Fruit fly (Drosophila melanogaster) whole organism, embryonic: ENCODE data around the gene Osi10b.

ENCODE experiments used
- Blimp-1 ChIP-seq: fragments of 200-800 bp; sonication (Bioruptor generic); optimal IDR thresholded peaks from 3 replicates; lab custom pipeline; 2018; ENCODE audit warnings: missing biosample characterization, missing genetic modification characterization, mild to moderate bottlenecking, moderate library complexity, missing genetic modification reagents
- CG10431 ChIP-seq: fragments of 200-800 bp; sonication (Bioruptor generic); optimal IDR thresholded peaks from 3 replicates; lab custom pipeline; 2018; ENCODE audit warnings: missing biosample characterization, mild to moderate bottlenecking, missing genetic modification characterization
- CG10462 ChIP-seq: fragments of 200-800 bp; sonication (Bioruptor generic); optimal IDR thresholded peaks from 2 replicates; lab custom pipeline; 2016; ENCODE audit warnings: missing biosample characterization, missing genetic modification characterization
- CG10543 ChIP-seq: fragments of 200-800 bp; sonication (Bioruptor generic); optimal IDR thresholded peaks from 3 replicates; lab custom pipeline; 2017; ENCODE audit warnings: missing biosample characterization, mild to moderate bottlenecking, missing genetic modification characterization, moderate library complexity
- CG10565 ChIP-seq: fragments of 200-800 bp; sonication (Bioruptor generic); optimal IDR thresholded peaks from 3 replicates; lab custom pipeline; 2016; ENCODE audit warnings: missing biosample characterization, mild to moderate bottlenecking, missing genetic modification characterization
- CG11504 ChIP-seq: fragments of 200-800 bp; sonication (Bioruptor generic); optimal IDR thresholded peaks from 3 replicates; lab custom pipeline; 2019; ENCODE audit warnings: missing biosample characterization, mild to moderate bottlenecking, missing genetic modification characterization, moderate library complexity
- CG11560 ChIP-seq: fragments of 200-800 bp; sonication (Bioruptor generic); IDR thresholded peaks from 3 replicates; pipeline ENCODE4 v1.3.6; 2022; ENCODE audit warnings: missing biosample characterization, missing genetic modification characterization
- CG14965 ChIP-seq: fragments of 200-800 bp; sonication (Bioruptor generic); optimal IDR thresholded peaks from 2 replicates; lab custom pipeline; 2016; ENCODE audit warnings: missing biosample characterization, missing genetic modification characterization, borderline replicate concordance
- CG32772 ChIP-seq: fragments of 200-800 bp; sonication (Bioruptor generic); IDR thresholded peaks from 2 replicates; pipeline ENCODE4 v1.3.6; 2022; ENCODE audit warnings: missing biosample characterization, missing genetic modification characterization
- CG6813 ChIP-seq: fragments of 200-800 bp; sonication (Bioruptor generic); optimal IDR thresholded peaks from 2 replicates; lab custom pipeline; 2017; ENCODE audit warnings: missing biosample characterization, missing genetic modification characterization, mild to moderate bottlenecking, moderate library complexity, missing genetic modification reagents
- CG7987 ChIP-seq: fragments of 200-800 bp; sonication (Bioruptor generic); optimal IDR thresholded peaks from 2 replicates; lab custom pipeline; 2018; ENCODE audit warnings: missing biosample characterization, mild to moderate bottlenecking, missing genetic modification characterization, moderate library complexity
- Fer3 ChIP-seq: fragments of 200-800 bp; sonication (Bioruptor generic); optimal IDR thresholded peaks from 2 replicates; lab custom pipeline; 2018; ENCODE audit warnings: missing biosample characterization, mild to moderate bottlenecking, missing genetic modification characterization, moderate library complexity
- Hr78 ChIP-seq, 2 experiments: fragments of 200-800 bp in 1 of 2; fragments of >200 bp in 1 of 2; sonication (Bioruptor generic) in 1 of 2; optimal IDR thresholded peaks; 2 replicates each; lab custom pipeline; 2017 to 2019; ENCODE audit warnings: missing biosample characterization in 2 of 2, missing genetic modification characterization in 2 of 2, mild to moderate bottlenecking in 1 of 2, moderate library complexity in 1 of 2
- Max ChIP-seq: fragments of 200-800 bp; sonication (Bioruptor generic); optimal IDR thresholded peaks from 2 replicates; lab custom pipeline; 2016; ENCODE audit warnings: missing biosample characterization, mild to moderate bottlenecking, missing genetic modification characterization
- Sox102F ChIP-seq: fragments of 200-800 bp; sonication (Bioruptor generic); optimal IDR thresholded peaks from 2 replicates; lab custom pipeline; 2018; ENCODE audit warnings: missing biosample characterization, mild to moderate bottlenecking, missing genetic modification characterization, moderate library complexity
- Trl ChIP-seq, 3 experiments: fragments of >200 bp in 2 of 3; fragments of 200-800 bp in 1 of 3; sonication (Bioruptor generic) in 1 of 3; optimal IDR thresholded peaks; 2 replicates in 1 of 3; 3 replicates in 2 of 3; lab custom pipeline; 2016 to 2017; ENCODE audit warnings: missing biosample characterization in 1 of 3, missing genetic modification characterization in 1 of 3
- abd-A ChIP-seq: fragments of 200-800 bp; sonication (Bioruptor generic); optimal IDR thresholded peaks from 3 replicates; lab custom pipeline; 2019; ENCODE audit warnings: missing biosample characterization, mild to moderate bottlenecking, missing genetic modification characterization, moderate library complexity
- bab2 ChIP-seq: fragments of 200-800 bp; sonication (Bioruptor generic); optimal IDR thresholded peaks from 2 replicates; lab custom pipeline; 2016; ENCODE audit warnings: missing biosample characterization, missing genetic modification characterization
- br ChIP-seq: fragments of >200 bp; optimal IDR thresholded peaks from 2 replicates; lab custom pipeline; 2017
- chinmo ChIP-seq: fragments of 200-800 bp; sonication (Bioruptor generic); IDR thresholded peaks from 4 replicates; pipeline ENCODE4 v1.3.6; 2022; ENCODE audit warnings: missing biosample characterization, missing genetic modification characterization; ENCODE audit not compliant: partially characterized antibody
- ci ChIP-seq: fragments of 200-800 bp; sonication (Bioruptor generic); IDR thresholded peaks from 3 replicates; pipeline ENCODE4 v1.3.6; 2022; ENCODE audit warnings: missing biosample characterization, missing genetic modification characterization
- crol ChIP-seq: fragments of 200-800 bp; sonication (Bioruptor generic); IDR thresholded peaks from 2 replicates; pipeline ENCODE4 v1.3.6; 2022; ENCODE audit warnings: missing biosample characterization, missing genetic modification characterization
- dpn ChIP-seq, 2 experiments: fragments of 200-800 bp; sonication (Bioruptor generic); optimal IDR thresholded peaks; 3 replicates each; lab custom pipeline; 2016; ENCODE audit warnings: missing biosample characterization in 2 of 2, missing genetic modification characterization in 2 of 2
- gfzf ChIP-seq: fragments of 200-800 bp; sonication (Bioruptor generic); optimal IDR thresholded peaks from 2 replicates; lab custom pipeline; 2016; ENCODE audit warnings: missing biosample characterization, mild to moderate bottlenecking, missing genetic modification characterization, moderate library complexity
- grn ChIP-seq: fragments of 200-800 bp; sonication (Bioruptor generic); optimal IDR thresholded peaks from 3 replicates; lab custom pipeline; 2017; ENCODE audit warnings: missing biosample characterization, missing genetic modification characterization
- gsb ChIP-seq: fragments of 200-800 bp; sonication (Bioruptor generic); IDR thresholded peaks from 2 replicates; pipeline ENCODE4 v1.3.6; 2022; ENCODE audit warnings: missing biosample characterization, missing genetic modification characterization
- h ChIP-seq: fragments of >200 bp; optimal IDR thresholded peaks from 2 replicates; lab custom pipeline; 2017
- hb ChIP-seq: fragments of 200-800 bp; sonication (Bioruptor generic); IDR thresholded peaks from 3 replicates; pipeline ENCODE4 v1.3.6; 2022; ENCODE audit warnings: missing biosample characterization, missing genetic modification characterization; ENCODE audit not compliant: partially characterized antibody
- kni ChIP-seq: fragments of 200-800 bp; sonication (Bioruptor generic); optimal IDR thresholded peaks from 3 replicates; lab custom pipeline; 2017; ENCODE audit warnings: mild to moderate bottlenecking, missing biosample characterization, missing genetic modification reagents, missing genetic modification characterization
- nau ChIP-seq: fragments of 200-800 bp; sonication (Bioruptor generic); optimal IDR thresholded peaks from 3 replicates; lab custom pipeline; 2017; ENCODE audit warnings: missing biosample characterization, mild to moderate bottlenecking, missing genetic modification characterization, missing genetic modification reagents
- peb ChIP-seq: fragments of 200-800 bp; sonication (Bioruptor generic); IDR thresholded peaks from 2 replicates; pipeline ENCODE4 v1.3.6; 2022; ENCODE audit warnings: missing biosample characterization, missing genetic modification characterization
- prd ChIP-seq, 3 experiments: fragments of >200 bp in 2 of 3; fragments of 200-800 bp in 1 of 3; sonication (Bioruptor generic) in 1 of 3; optimal IDR thresholded peaks in 2 of 3; IDR thresholded peaks in 1 of 3; 2 replicates in 2 of 3; 3 replicates in 1 of 3; pipeline versions ENCODE4 v1.3.6 to Lab custom; 2017 to 2022; ENCODE audit warnings: missing biosample characterization in 1 of 3, missing genetic modification characterization in 1 of 3
- psq ChIP-seq: fragments of 200-800 bp; sonication (Bioruptor generic); optimal IDR thresholded peaks from 2 replicates; lab custom pipeline; 2017; ENCODE audit warnings: missing biosample characterization, missing genetic modification characterization
- sd ChIP-seq: fragments of 200-800 bp; sonication (Bioruptor generic); optimal IDR thresholded peaks from 3 replicates; lab custom pipeline; 2018; ENCODE audit warnings: missing biosample characterization, mild to moderate bottlenecking, missing genetic modification characterization, moderate library complexity
- sisA ChIP-seq: fragments of 200-800 bp; sonication (Bioruptor generic); IDR thresholded peaks from 2 replicates; pipeline ENCODE4 v1.3.6; 2022; ENCODE audit warnings: missing biosample characterization, missing genetic modification characterization

Gene Osi10b

dm6 chr3R:6291437-6291836, 25.4 kb downstream of the Osi10b start, which contains the start of gene Osi13:
TSS of gene Osi13 (plus strand) at chr3R:6291737.
- peak in 1 of 2 experiments; percentile 3 for TF ChIP-seq prd (optimal IDR thresholded peaks at IDR 0.05; lab: Kevin White, UChicago)
- TF ChIP-seq prd (GFP tag; IDR thresholded peaks at IDR 0.05; lab: Robert Waterston, UW): no peak
- TF ChIP-seq nau (GFP tag; lab: Kevin White, UChicago): no peak

- TF ChIP-seq CG7987 (GFP tag; lab: Kevin White, UChicago) (no peak), CG6813 (GFP tag; lab: Kevin White, UChicago) (no peak), CG10431 (GFP tag; lab: Kevin White, UChicago) (no peak), crol (GFP tag; lab: Robert Waterston, UW) (peak; percentile 57; the same call in 1 of the 2 replicates), CG11560 (tag; lab: Robert Waterston, UW) (0 out of 3 replicates have a peak, but pooled peaks have one; percentile 7), dpn (GFP tag; optimal IDR thresholded peaks at IDR 0.05; lab: Kevin White, UChicago) (no peak), bab2 (no peak), peb (GFP tag; lab: Robert Waterston, UW) (no peak), CG32772 (GFP tag; lab: Robert Waterston, UW) (no peak), Fer3 (no peak), gfzf (no peak), br (no peak), kni (GFP tag; lab: Kevin White, UChicago) (peak; percentile 57), gsb (no peak), Max (GFP tag; lab: Kevin White, UChicago) (no peak), CG10543 (GFP tag; lab: Kevin White, UChicago) (no peak), grn (peak; percentile 74), sisA (GFP tag; lab: Robert Waterston, UW) (no peak), hb (GFP tag; lab: Robert Waterston, UW) (no peak), Trl (optimal IDR thresholded peaks at IDR 0.05; lab: Kevin White, UChicago) (no peak), Trl (GFP tag; optimal IDR thresholded peaks at IDR 0.05; lab: Kevin White, UChicago) (no peak), Hr78 (GFP tag; optimal IDR thresholded peaks at IDR 0.05; lab: Kevin White, UChicago) (no peak), psq (GFP tag; lab: Kevin White, UChicago) (no peak), Blimp-1 (GFP tag; lab: Kevin White, UChicago) (peak; percentile 86), sd (tag; lab: Kevin White, UChicago) (peak; percentile 44)
Observed at dm6 chr3R:6294046-6294445, 28.1 kb downstream of the Osi10b start.

- TF ChIP-seq CG11504 (tag; lab: Kevin White, UChicago): peak; percentile 53
- peak; percentile 72 for TF ChIP-seq sd (tag; lab: Kevin White, UChicago)
- TF ChIP-seq ci (GFP tag; lab: Robert Waterston, UW): peak; percentile 47; the same call in 1 of the 3 replicates
- no peak for TF ChIP-seq CG10462 (GFP tag; lab: Kevin White, UChicago)
- peak; percentile 46 for TF ChIP-seq kni (GFP tag; lab: Kevin White, UChicago)
- TF ChIP-seq Blimp-1 (GFP tag; lab: Kevin White, UChicago): peak; percentile 82
- no peak for TF ChIP-seq h (lab: Kevin White, UChicago)
- 0 out of 4 replicates have a peak, but pooled peaks have one; percentile 49 for TF ChIP-seq chinmo (GFP tag; lab: Robert Waterston, UW)
- peak; percentile 16 for TF ChIP-seq abd-A
- TF ChIP-seq Sox102F (GFP tag; lab: Kevin White, UChicago): peak; percentile 0
- TF ChIP-seq, all 482 proteins: peak for 8
Observed at dm6 chr3R:6297164-6297563, 31.2 kb downstream of the Osi10b start.

- no peak for TF ChIP-seq CG10565 (GFP tag; lab: Kevin White, UChicago)
- TF ChIP-seq chinmo (GFP tag; lab: Robert Waterston, UW): 0 out of 4 replicates have a peak, but pooled peaks have one; percentile 72
- no peak for TF ChIP-seq CG14965 (GFP tag; lab: Kevin White, UChicago)
Observed at dm6 chr3R:6298828-6299227, 32.8 kb downstream of the Osi10b start, which contains the start of gene Osi14. TSS of gene Osi14 (plus strand) at chr3R:6299128.
